Fruit fly (Drosophila melanogaster): ENCODE measurements around the gene GckIII.

DNA sequence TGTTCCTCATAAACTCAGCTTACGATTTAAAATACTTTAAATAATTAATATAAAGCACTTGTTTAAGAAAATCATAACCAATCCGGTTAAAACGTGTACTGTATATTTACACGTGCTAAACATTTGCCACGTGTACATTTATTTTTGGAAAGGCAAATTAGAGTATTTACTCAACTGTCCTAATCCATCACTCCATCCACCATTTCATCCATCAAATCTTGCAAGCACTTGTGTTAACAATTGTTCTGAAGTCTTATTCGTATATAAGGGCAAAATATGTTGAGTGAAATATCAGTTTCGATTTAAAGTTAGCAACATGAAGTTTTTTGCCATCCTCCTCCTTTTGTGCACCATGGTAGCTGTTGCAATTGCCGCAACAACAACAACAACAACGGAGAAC lies 36.0 kb downstream of the GckIII start, which contains the start of gene CG42779:
- TF ChIP-seq sv (GFP tag; optimal IDR thresholded peaks at IDR 0.05) (no peak), sage (GFP tag; optimal IDR thresholded peaks at IDR 0.05) (no peak), pan (optimal IDR thresholded peaks at IDR 0.05) (no peak), Abd-B (GFP tag; optimal IDR thresholded peaks at IDR 0.05) (no peak), dsf (GFP tag; optimal IDR thresholded peaks at IDR 0.05; ENCODE audit: borderline replicate concordance) (no peak), Hr78 (GFP tag; optimal IDR thresholded peaks at IDR 0.05) (no peak), br (GFP tag; optimal IDR thresholded peaks at IDR 0.05) (no peak)

Data from whole organism, wandering third instar larva.